Worm (Caenorhabditis elegans): Measurements from ENCODE around the gene clec-24.

- TF ChIP-seq klf-2 (GFP tag; conservative IDR thresholded peaks at IDR 0.05): no peak
- TF ChIP-seq cog-1 (tag; optimal IDR thresholded peaks at IDR 0.05): no peak
- TF ChIP-seq T22C8.4 (GFP tag; IDR thresholded peaks at IDR 0.05): no peak
- TF ChIP-seq ztf-29 (GFP tag; IDR thresholded peaks at IDR 0.05): no peak
- TF ChIP-seq tab-1 (GFP tag; IDR thresholded peaks at IDR 0.05): no peak
Observed at ce11 chrV:16815261-16815660, 46.6 kb upstream of the clec-24 start, which contains the start of gene T20B3.1.

Measured in whole organism, midembryonic.